Worm (Caenorhabditis elegans): ENCODE data around the gene Y41E3.19.

The Y41E3.19 gene

ce11 chrIV:15065653-15066052 is 9.7 kb downstream of the Y41E3.19 start, which contains the start of gene Y41E3.18:
Gene Y41E3.18, minus strand, starts transcription at chrIV:15065753.
- TF ChIP-seq tab-1 (GFP tag; IDR thresholded peaks at IDR 0.05), result no peak
- no peak for TF ChIP-seq cog-1 (tag; optimal IDR thresholded peaks at IDR 0.05)
- TF ChIP-seq med-1 (GFP tag; optimal IDR thresholded peaks at IDR 0.05; ENCODE audit: insufficient read depth), result no peak
- TF ChIP-seq T22C8.4 (GFP tag; IDR thresholded peaks at IDR 0.05), result no peak
- no peak for TF ChIP-seq klf-2 (GFP tag; conservative IDR thresholded peaks at IDR 0.05)
- no peak for TF ChIP-seq ztf-29 (GFP tag; IDR thresholded peaks at IDR 0.05)
- TF ChIP-seq ztf-23 (GFP tag; IDR thresholded peaks at IDR 0.05), result no peak
- no peak for TF ChIP-seq flt-1 (GFP tag; IDR thresholded peaks at IDR 0.05)
- no peak for TF ChIP-seq ref-1 (GFP tag; conservative IDR thresholded peaks at IDR 0.05)

- no peak for TF ChIP-seq ref-1 (GFP tag; conservative IDR thresholded peaks at IDR 0.05)
- TF ChIP-seq ztf-23 (GFP tag; IDR thresholded peaks at IDR 0.05), result no peak
- no peak for TF ChIP-seq klf-2 (GFP tag; conservative IDR thresholded peaks at IDR 0.05)
- no peak for TF ChIP-seq cog-1 (tag; optimal IDR thresholded peaks at IDR 0.05)
- TF ChIP-seq T22C8.4 (GFP tag; IDR thresholded peaks at IDR 0.05), result no peak
- TF ChIP-seq med-1 (GFP tag; optimal IDR thresholded peaks at IDR 0.05; ENCODE audit: insufficient read depth), result no peak
- TF ChIP-seq tab-1 (GFP tag; IDR thresholded peaks at IDR 0.05), result no peak
- no peak for TF ChIP-seq flt-1 (GFP tag; IDR thresholded peaks at IDR 0.05)
- TF ChIP-seq ztf-29 (GFP tag; IDR thresholded peaks at IDR 0.05), result no peak
Measured at ce11 chrIV:15068818-15069217, 12.9 kb downstream of the Y41E3.19 start, which contains the start of gene srt-48. Gene srt-48, minus strand, starts transcription at chrIV:15068918.

ce11 chrIV:15074392-15074791 is 18.5 kb downstream of the Y41E3.19 start, which contains the start of gene srt-50:
Gene srt-50, plus strand, starts transcription at chrIV:15074692.
- TF ChIP-seq ztf-23 (GFP tag; IDR thresholded peaks at IDR 0.05), result no peak
- TF ChIP-seq med-1 (GFP tag; optimal IDR thresholded peaks at IDR 0.05; ENCODE audit: insufficient read depth), result no peak
- TF ChIP-seq klf-2 (GFP tag; conservative IDR thresholded peaks at IDR 0.05), result no peak
- no peak for TF ChIP-seq cog-1 (tag; optimal IDR thresholded peaks at IDR 0.05)
- no peak for TF ChIP-seq ref-1 (GFP tag; conservative IDR thresholded peaks at IDR 0.05)
- TF ChIP-seq flt-1 (GFP tag; IDR thresholded peaks at IDR 0.05), result no peak
- no peak for TF ChIP-seq T22C8.4 (GFP tag; IDR thresholded peaks at IDR 0.05)
- no peak for TF ChIP-seq tab-1 (GFP tag; IDR thresholded peaks at IDR 0.05)
- TF ChIP-seq ztf-29 (GFP tag; IDR thresholded peaks at IDR 0.05), result no peak

- TF ChIP-seq flt-1 (GFP tag; IDR thresholded peaks at IDR 0.05) (no peak), med-1 (GFP tag; optimal IDR thresholded peaks at IDR 0.05; ENCODE audit: insufficient read depth) (no peak), T22C8.4 (GFP tag; IDR thresholded peaks at IDR 0.05) (no peak), cog-1 (tag; optimal IDR thresholded peaks at IDR 0.05) (no peak), ztf-29 (GFP tag; IDR thresholded peaks at IDR 0.05) (no peak), ref-1 (GFP tag; conservative IDR thresholded peaks at IDR 0.05) (no peak), tab-1 (GFP tag; IDR thresholded peaks at IDR 0.05) (no peak), ztf-23 (GFP tag; IDR thresholded peaks at IDR 0.05) (no peak), klf-2 (GFP tag; conservative IDR thresholded peaks at IDR 0.05) (no peak)
Measured at ce11 chrIV:15098294-15098693, 42.4 kb downstream of the Y41E3.19 start, which contains the start of gene srt-49. Gene srt-49, minus strand, starts transcription at chrIV:15098394.

- no peak for TF ChIP-seq med-1 (GFP tag; optimal IDR thresholded peaks at IDR 0.05; ENCODE audit: insufficient read depth)
- no peak for TF ChIP-seq ztf-29 (GFP tag; IDR thresholded peaks at IDR 0.05)
- TF ChIP-seq ztf-23 (GFP tag; IDR thresholded peaks at IDR 0.05), result no peak
- no peak for TF ChIP-seq tab-1 (GFP tag; IDR thresholded peaks at IDR 0.05)
- no peak for TF ChIP-seq ref-1 (GFP tag; conservative IDR thresholded peaks at IDR 0.05)
- no peak for TF ChIP-seq klf-2 (GFP tag; conservative IDR thresholded peaks at IDR 0.05)
- no peak for TF ChIP-seq cog-1 (tag; optimal IDR thresholded peaks at IDR 0.05)
- no peak for TF ChIP-seq T22C8.4 (GFP tag; IDR thresholded peaks at IDR 0.05)
- no peak for TF ChIP-seq flt-1 (GFP tag; IDR thresholded peaks at IDR 0.05)
Measured at ce11 chrIV:15103224-15103679, 47.3 kb downstream of the Y41E3.19 start, which contains the start of gene srt-44. Gene srt-44, plus strand, starts transcription at chrIV:15103629.

ce11 chrIV:15107218-15107617 is 51.3 kb downstream of the Y41E3.19 start:
- TF ChIP-seq klf-2 (GFP tag; conservative IDR thresholded peaks at IDR 0.05) (no peak), flt-1 (GFP tag; IDR thresholded peaks at IDR 0.05) (no peak), tab-1 (GFP tag; IDR thresholded peaks at IDR 0.05) (no peak), ztf-23 (GFP tag; IDR thresholded peaks at IDR 0.05) (no peak), T22C8.4 (GFP tag; IDR thresholded peaks at IDR 0.05) (no peak), ref-1 (GFP tag; conservative IDR thresholded peaks at IDR 0.05) (no peak), cog-1 (tag; optimal IDR thresholded peaks at IDR 0.05) (peak; percentile 92)
